Fruit fly (Drosophila melanogaster) whole organism, embryonic: Measurements from ENCODE around the gene soti.

ENCODE experiments used
- ATbp ChIP-seq: fragments of 200-800 bp; sonication (Bioruptor generic); optimal IDR thresholded peaks from 2 replicates; lab custom pipeline; 2017; ENCODE audit warnings: missing biosample characterization, mild to moderate bottlenecking, missing genetic modification characterization, missing genetic modification reagents
- CG1647 ChIP-seq: fragments of 200-800 bp; sonication (Bioruptor generic); optimal IDR thresholded peaks from 3 replicates; lab custom pipeline; 2016; ENCODE audit warnings: missing biosample characterization, missing genetic modification characterization
- CG7271 ChIP-seq: fragments of 200-800 bp; sonication (Bioruptor generic); optimal IDR thresholded peaks from 2 replicates; lab custom pipeline; 2018; ENCODE audit warnings: missing biosample characterization, mild to moderate bottlenecking, missing genetic modification characterization, moderate library complexity
- Dip3 ChIP-seq: fragments of 200-800 bp; sonication (Bioruptor generic); optimal IDR thresholded peaks from 3 replicates; lab custom pipeline; 2016; ENCODE audit warnings: missing biosample characterization, missing genetic modification characterization
- Dp ChIP-seq: fragments of 200-800 bp; sonication (Bioruptor generic); optimal IDR thresholded peaks from 2 replicates; lab custom pipeline; 2018; ENCODE audit warnings: missing biosample characterization, mild to moderate bottlenecking, missing genetic modification characterization, moderate library complexity
- Sry-β ChIP-seq: fragments of 200-800 bp; sonication (Bioruptor generic); optimal IDR thresholded peaks from 2 replicates; lab custom pipeline; 2018; ENCODE audit warnings: missing biosample characterization, mild to moderate bottlenecking, missing genetic modification characterization, moderate library complexity
- fd64A ChIP-seq: fragments of 200-800 bp; sonication (Bioruptor generic); optimal IDR thresholded peaks from 3 replicates; lab custom pipeline; 2018; ENCODE audit warnings: missing biosample characterization, mild to moderate bottlenecking, missing genetic modification characterization
- fru ChIP-seq: fragments of >200 bp; optimal IDR thresholded peaks from 2 replicates; lab custom pipeline; 2017
- pfk ChIP-seq: fragments of 200-800 bp; sonication (Bioruptor generic); optimal IDR thresholded peaks from 2 replicates; lab custom pipeline; 2018; ENCODE audit warnings: missing biosample characterization, mild to moderate bottlenecking, missing genetic modification characterization, moderate library complexity
- psq ChIP-seq: fragments of 200-800 bp; sonication (Bioruptor generic); optimal IDR thresholded peaks from 2 replicates; lab custom pipeline; 2017; ENCODE audit warnings: missing biosample characterization, missing genetic modification characterization

dm6 chr3R:14426524-14426923, 45.0 kb upstream of the soti start:
- no peak for TF ChIP-seq psq (GFP tag; lab: Kevin White, UChicago)
- TF ChIP-seq pfk (GFP tag; lab: Kevin White, UChicago): no peak
- no peak for TF ChIP-seq CG1647
- no peak for TF ChIP-seq Sry-β
- no peak for TF ChIP-seq fd64A
- TF ChIP-seq fru (lab: Kevin White, UChicago): no peak
- TF ChIP-seq CG7271 (tag; lab: Kevin White, UChicago): no peak
- no peak for TF ChIP-seq ATbp (GFP tag; lab: Kevin White, UChicago)
- no peak for TF ChIP-seq Dp (GFP tag; lab: Kevin White, UChicago)
- TF ChIP-seq Dip3 (GFP tag; lab: Kevin White, UChicago): no peak
